Worm (Caenorhabditis elegans) whole organism, L4 larva: ENCODE results near the gene chil-16.

Experiments used
- F37D6.2 ChIP-seq: sonication (generic microtip); optimal IDR thresholded peaks from 2 replicates; lab custom pipeline; 2016; ENCODE audit warnings: mild to moderate bottlenecking, missing genetic modification characterization, missing compliant biosample characterization
- R02D3.7 ChIP-seq: fragments of 150-350 bp; sonication (generic microtip); optimal IDR thresholded peaks from 3 replicates; lab custom pipeline; 2014; ENCODE audit warnings: missing biosample characterization, missing genetic modification characterization
- Y105C5A.15 ChIP-seq: fragments of 200-800 bp; sonication (Bioruptor generic); IDR thresholded peaks from 2 replicates; pipeline ENCODE4 v1.3.6; 2022; ENCODE audit warnings: missing genetic modification characterization, missing compliant biosample characterization
- Y48G9A.11 ChIP-seq: fragments of 200-800 bp; sonication (Bioruptor generic); IDR thresholded peaks from 2 replicates; pipeline ENCODE4 v1.3.6; 2022; ENCODE audit warnings: missing genetic modification reagents, missing genetic modification characterization, missing compliant biosample characterization
- ZK337.2 ChIP-seq: fragments of 200-800 bp; sonication (Bioruptor generic); IDR thresholded peaks from 2 replicates; pipeline ENCODE4 v1.3.6; 2022; ENCODE audit warnings: missing genetic modification reagents, missing genetic modification characterization, missing compliant biosample characterization
- aly-2 ChIP-seq: sonication (generic microtip); optimal IDR thresholded peaks from 2 replicates; lab custom pipeline; 2018; ENCODE audit warnings: missing biosample characterization, missing genetic modification characterization
- ama-1 ChIP-seq: fragments of 150-350 bp; optimal IDR thresholded peaks from 2 replicates; lab custom pipeline; 2014; ENCODE audit warnings: inconsistent platforms, mixed read lengths
- ceh-32 ChIP-seq: sonication (generic microtip); optimal IDR thresholded peaks from 2 replicates; lab custom pipeline; 2016; ENCODE audit warnings: mild to moderate bottlenecking, missing genetic modification characterization, missing compliant biosample characterization; ENCODE audit not compliant: poor library complexity
- ceh-44 ChIP-seq: fragments of 200-800 bp; sonication (Bioruptor generic); IDR thresholded peaks from 2 replicates; pipeline ENCODE4 v1.3.6; 2022; ENCODE audit warnings: missing genetic modification reagents, missing genetic modification characterization, missing compliant biosample characterization
- ceh-62 ChIP-seq: sonication (generic microtip); optimal IDR thresholded peaks from 2 replicates; lab custom pipeline; 2017; ENCODE audit warnings: missing biosample characterization, missing genetic modification characterization
- ceh-82 ChIP-seq: sonication (generic microtip); optimal IDR thresholded peaks from 2 replicates; lab custom pipeline; 2017; ENCODE audit warnings: missing biosample characterization, missing genetic modification characterization
- daf-12 ChIP-seq: fragments of 150-350 bp; optimal IDR thresholded peaks from 2 replicates; lab custom pipeline; 2014; ENCODE audit warnings: missing biosample characterization, missing genetic modification reagents, missing genetic modification characterization
- daf-16 ChIP-seq, 3 experiments: sonication (generic microtip); optimal IDR thresholded peaks; 2 replicates each; lab custom pipeline; 2016 to 2017; ENCODE audit warnings: missing genetic modification characterization in 3 of 3, missing genetic modification reagents in 3 of 3, mild to moderate bottlenecking in 2 of 3, missing compliant biosample characterization in 2 of 3, missing biosample characterization in 1 of 3, moderate library complexity in 1 of 3
- daf-19 ChIP-seq: fragments of 200-800 bp; sonication (Bioruptor generic); conservative IDR thresholded peaks from 2 replicates; pipeline ENCODE4 v1.3.6; 2022; ENCODE audit warnings: missing genetic modification characterization, missing compliant biosample characterization
- dmd-6 ChIP-seq: fragments of 200-800 bp; sonication (Bioruptor generic); IDR thresholded peaks from 2 replicates; pipeline ENCODE4 v1.3.6; 2022; ENCODE audit warnings: missing genetic modification reagents, missing genetic modification characterization, missing compliant biosample characterization
- dmd-8 ChIP-seq: fragments of 200-800 bp; sonication (Bioruptor generic); IDR thresholded peaks from 2 replicates; pipeline ENCODE4 v1.3.6; 2022; ENCODE audit warnings: missing genetic modification characterization, missing compliant biosample characterization
- duxl-1 ChIP-seq: sonication (generic microtip); optimal IDR thresholded peaks from 2 replicates; lab custom pipeline; 2016; ENCODE audit warnings: mild to moderate bottlenecking, missing genetic modification characterization, moderate library complexity, missing compliant biosample characterization; ENCODE audit not compliant: poor library complexity
- fos-1 ChIP-seq: fragments of 150-350 bp; optimal IDR thresholded peaks from 2 replicates; lab custom pipeline; 2014; ENCODE audit warnings: missing biosample characterization, missing genetic modification characterization
- hlh-30 ChIP-seq: sonication (generic microtip); optimal IDR thresholded peaks from 2 replicates; lab custom pipeline; 2017; ENCODE audit warnings: antibody characterized with exemption, mild to moderate bottlenecking, missing genetic modification characterization, missing compliant biosample characterization; ENCODE audit not compliant: insufficient read depth
- jun-1 ChIP-seq: fragments of 150-350 bp; optimal IDR thresholded peaks from 2 replicates; lab custom pipeline; 2014; ENCODE audit warnings: missing biosample characterization, missing genetic modification reagents, missing genetic modification characterization
- lim-7 ChIP-seq: fragments of 200-800 bp; sonication (Bioruptor generic); IDR thresholded peaks from 2 replicates; pipeline ENCODE4 v1.3.6; 2022; ENCODE audit warnings: missing genetic modification characterization, missing compliant biosample characterization
- lin-1 ChIP-seq: fragments of 200-800 bp; sonication (Bioruptor generic); IDR thresholded peaks from 2 replicates; pipeline ENCODE4 v1.3.6; 2022; ENCODE audit warnings: missing genetic modification reagents, missing genetic modification characterization, missing compliant biosample characterization
- lin-39 ChIP-seq: fragments of 150-350 bp; optimal IDR thresholded peaks from 2 replicates; lab custom pipeline; 2014; ENCODE audit warnings: missing biosample characterization, missing genetic modification reagents, missing genetic modification characterization
- nhr-102 ChIP-seq: sonication (generic microtip); optimal IDR thresholded peaks from 2 replicates; lab custom pipeline; 2016; ENCODE audit warnings: mild to moderate bottlenecking, missing genetic modification characterization, moderate library complexity, missing compliant biosample characterization
- nhr-11 ChIP-seq: fragments of 150-350 bp; optimal IDR thresholded peaks from 2 replicates; lab custom pipeline; 2014; ENCODE audit warnings: missing biosample characterization, missing genetic modification characterization
- nhr-28 ChIP-seq: fragments of 150-350 bp; optimal IDR thresholded peaks from 2 replicates; lab custom pipeline; 2014; ENCODE audit warnings: missing biosample characterization, missing genetic modification characterization
- nhr-41 ChIP-seq: fragments of 200-800 bp; sonication (Bioruptor generic); IDR thresholded peaks from 2 replicates; pipeline ENCODE4 v1.3.6; 2022; ENCODE audit warnings: missing genetic modification reagents, missing genetic modification characterization, missing compliant biosample characterization
- php-3 ChIP-seq: fragments of 200-800 bp; sonication (Bioruptor generic); IDR thresholded peaks from 2 replicates; pipeline ENCODE4 v1.3.6; 2022; ENCODE audit warnings: missing genetic modification reagents, missing genetic modification characterization, missing compliant biosample characterization
- pqm-1 ChIP-seq: sonication (generic microtip); optimal IDR thresholded peaks from 2 replicates; lab custom pipeline; 2017; ENCODE audit warnings: missing biosample characterization, missing genetic modification characterization
- saeg-2 ChIP-seq: fragments of 200-800 bp; sonication (Bioruptor generic); IDR thresholded peaks from 2 replicates; pipeline ENCODE4 v1.3.6; 2022; ENCODE audit warnings: missing genetic modification reagents, missing genetic modification characterization, missing compliant biosample characterization
- set-16 ChIP-seq: fragments of 200-800 bp; sonication (Bioruptor generic); IDR thresholded peaks from 2 replicates; pipeline ENCODE4 v1.3.6; 2022; ENCODE audit warnings: missing genetic modification reagents, missing genetic modification characterization, missing compliant biosample characterization
- skn-1 ChIP-seq: fragments of 150-350 bp; optimal IDR thresholded peaks from 2 replicates; lab custom pipeline; 2014; ENCODE audit warnings: missing biosample characterization, missing genetic modification characterization
- snpc-1.2 ChIP-seq: fragments of 200-800 bp; sonication (Bioruptor generic); IDR thresholded peaks from 2 replicates; pipeline ENCODE4 v1.3.6; 2022; ENCODE audit warnings: missing genetic modification reagents, missing genetic modification characterization, missing compliant biosample characterization
- snpc-4 ChIP-seq: fragments of 150-350 bp; optimal IDR thresholded peaks from 2 replicates; lab custom pipeline; 2014; ENCODE audit warnings: missing biosample characterization, missing genetic modification characterization
- spr-3 ChIP-seq: fragments of 200-800 bp; sonication (Bioruptor generic); optimal IDR thresholded peaks from 2 replicates; lab custom pipeline; 2018; ENCODE audit warnings: mild to moderate bottlenecking, missing genetic modification characterization, missing compliant biosample characterization
- tag-97 ChIP-seq: fragments of 200-800 bp; sonication (Bioruptor generic); IDR thresholded peaks from 2 replicates; pipeline ENCODE4 v1.3.6; 2022; ENCODE audit warnings: missing genetic modification characterization, missing compliant biosample characterization
- tra-1 ChIP-seq: fragments of 200-800 bp; sonication (Bioruptor generic); IDR thresholded peaks from 2 replicates; pipeline ENCODE4 v1.3.6; 2022; ENCODE audit warnings: missing genetic modification reagents, missing genetic modification characterization, missing compliant biosample characterization
- unc-130 ChIP-seq: sonication (generic microtip); optimal IDR thresholded peaks from 2 replicates; lab custom pipeline; 2016; ENCODE audit warnings: missing genetic modification reagents, missing genetic modification characterization, missing compliant biosample characterization
- unc-39 ChIP-seq: sonication (generic microtip); optimal IDR thresholded peaks from 2 replicates; lab custom pipeline; 2017; ENCODE audit warnings: missing biosample characterization, missing genetic modification characterization
- unc-62 ChIP-seq, 3 experiments: fragments of 150-350 bp in 1 of 3; sonication (generic microtip); optimal IDR thresholded peaks in 2 of 3; peaks in 1 of 3; 1 replicate in 1 of 3; 2 replicates in 2 of 3; lab custom pipeline; 2014 to 2017; ENCODE audit warnings: missing biosample characterization in 3 of 3, missing genetic modification characterization in 3 of 3, missing genetic modification reagents in 3 of 3, missing genotype in 1 of 3
- vab-7 ChIP-seq: fragments of 200-800 bp; sonication (Bioruptor generic); IDR thresholded peaks from 2 replicates; pipeline ENCODE4 v1.3.6; 2022; ENCODE audit warnings: missing genetic modification reagents, missing genetic modification characterization, missing compliant biosample characterization
- zag-1 ChIP-seq: fragments of 150-350 bp; optimal IDR thresholded peaks from 2 replicates; lab custom pipeline; 2014; ENCODE audit warnings: missing biosample characterization, missing genetic modification characterization
- zfp-2 ChIP-seq: sonication (generic microtip); optimal IDR thresholded peaks from 2 replicates; lab custom pipeline; 2016; ENCODE audit warnings: mild to moderate bottlenecking, missing genetic modification characterization, missing compliant biosample characterization
- zip-2 ChIP-seq: fragments of 150-350 bp; optimal IDR thresholded peaks from 2 replicates; lab custom pipeline; 2014; ENCODE audit warnings: missing biosample characterization, missing genetic modification characterization
- ztf-11 ChIP-seq: fragments of 150-350 bp; optimal IDR thresholded peaks from 2 replicates; lab custom pipeline; 2014; ENCODE audit warnings: missing biosample characterization, missing genetic modification characterization
- ztf-7 ChIP-seq: fragments of 150-350 bp; optimal IDR thresholded peaks from 2 replicates; lab custom pipeline; 2014; ENCODE audit warnings: missing biosample characterization, missing genetic modification characterization

The chil-16 gene

ce11 chrII:9490589-9490988 lies 48.9 kb upstream of the chil-16 start:
- peak; percentile 31 for TF ChIP-seq hlh-30 (tag; lab: Kevin White, UChicago)
- no peak for TF ChIP-seq aly-2
- peak; percentile 84 for TF ChIP-seq nhr-28 (tag; lab: Kevin White, UChicago)

ce11 chrII:9489922-9490321 lies 48.2 kb upstream of the chil-16 start:
- TF ChIP-seq unc-62 (GFP tag; optimal IDR thresholded peaks at IDR 0.05 in 1 of 2; lab: Kevin White, UChicago): peak in 1 of 2 experiments; percentile 98
- TF ChIP-seq unc-62 (tag; optimal IDR thresholded peaks at IDR 0.05; lab: Kevin White, UChicago): no peak
- TF ChIP-seq duxl-1: no peak

- TF ChIP-seq ceh-62 (tag; lab: Kevin White, UChicago) (no peak), nhr-41 (no peak), snpc-4 (tag; lab: Kevin White, UChicago) (no peak), ztf-11 (tag; lab: Kevin White, UChicago) (no peak), lin-1 (peak; percentile 64; the same call in 1 of the 2 replicates), hlh-30 (tag; lab: Kevin White, UChicago) (peak; percentile 92), lin-39 (tag; lab: Kevin White, UChicago) (no peak), spr-3 (GFP tag; lab: Kevin White, UChicago) (no peak), Y105C5A.15 (GFP tag; lab: Robert Waterston, UW) (no peak), ztf-7 (no peak), vab-7 (GFP tag; lab: Robert Waterston, UW) (0 out of 2 replicates have a peak, but pooled peaks have one; percentile 37), nhr-28 (tag; lab: Kevin White, UChicago) (peak; percentile 78), snpc-1.2 (GFP tag; lab: Robert Waterston, UW) (no peak), ceh-82 (tag; lab: Kevin White, UChicago) (no peak), zag-1 (no peak), fos-1 (no peak), jun-1 (tag; lab: Kevin White, UChicago) (no peak), skn-1 (no peak), nhr-102 (tag; lab: Kevin White, UChicago) (no peak), F37D6.2 (tag; lab: Kevin White, UChicago) (no peak), dmd-8 (no peak), daf-16 (GFP tag; optimal IDR thresholded peaks at IDR 0.05; lab: Kevin White, UChicago) (peak in 1 of 2 experiments; percentile 4), daf-16 (tag; optimal IDR thresholded peaks at IDR 0.05; lab: Kevin White, UChicago) (peak; percentile 66), pqm-1 (tag; lab: Kevin White, UChicago) (peak; percentile 41), unc-62 (GFP tag; optimal IDR thresholded peaks at IDR 0.05 in 1 of 2; lab: Kevin White, UChicago) (peak in 1 of 2 experiments; percentile 74), unc-62 (tag; optimal IDR thresholded peaks at IDR 0.05; lab: Kevin White, UChicago) (no peak), aly-2 (no peak), daf-12 (tag; lab: Kevin White, UChicago) (no peak), unc-39 (tag; lab: Kevin White, UChicago) (no peak), tra-1 (GFP tag; lab: Robert Waterston, UW) (peak; percentile 46; the same call in 1 of the 2 replicates), Y48G9A.11 (GFP tag; lab: Robert Waterston, UW) (no peak), R02D3.7 (no peak), saeg-2 (GFP tag; lab: Robert Waterston, UW) (0 out of 2 replicates have a peak, but pooled peaks have one; percentile 32), zfp-2 (no peak), nhr-11 (tag; lab: Kevin White, UChicago) (peak; percentile 48), set-16 (GFP tag; lab: Robert Waterston, UW) (peak; percentile 68), unc-130 (GFP tag; lab: Kevin White, UChicago) (no peak), php-3 (peak; percentile 38; the same call in 1 of the 2 replicates), zip-2 (tag; lab: Kevin White, UChicago) (no peak), ceh-32 (no peak), ZK337.2 (GFP tag; lab: Robert Waterston, UW) (no peak), lim-7 (GFP tag; lab: Robert Waterston, UW) (peak; percentile 67; the same call in 1 of the 2 replicates), daf-19 (GFP tag; lab: Robert Waterston, UW) (no peak), tag-97 (GFP tag; lab: Robert Waterston, UW) (no peak), ama-1 (lab: Kevin White, UChicago) (no peak), ceh-44 (GFP tag; lab: Robert Waterston, UW) (no peak), dmd-6 (GFP tag; lab: Robert Waterston, UW) (peak; percentile 96)
These were observed 45.7 kb upstream of the chil-16 start, which contains the start of gene T19H5.4 for ce11 chrII:9487337-9487950. T19H5.4 (minus strand) TSS chrII:9487387.
